Worm (Caenorhabditis elegans) whole organism, mixed stage, embryonic: ENCODE results near the gene R04E5.9.
A peak's percentile ranks its signal among the peaks of the same experiment; 100 is the strongest.

Source experiments
- ceh-43 ChIP-seq: fragments of 200-800 bp; sonication (Bioruptor generic); optimal IDR thresholded peaks from 2 replicates; lab custom pipeline; 2018; ENCODE audit warnings: mild to moderate bottlenecking, missing genetic modification characterization, moderate library complexity, missing compliant biosample characterization
- ces-1 ChIP-seq: fragments of 150-350 bp; optimal IDR thresholded peaks from 2 replicates; lab custom pipeline; 2014; ENCODE audit warnings: missing biosample characterization, missing genetic modification reagents, missing genetic modification characterization
- elt-1 ChIP-seq: sonication (generic microtip); optimal IDR thresholded peaks from 2 replicates; lab custom pipeline; 2017; ENCODE audit warnings: missing genetic modification characterization, mild to moderate bottlenecking, missing compliant biosample characterization, antibody characterized with exemption, moderate library complexity, borderline replicate concordance; ENCODE audit not compliant: insufficient read depth
- ham-2 ChIP-seq: fragments of 200-800 bp; sonication (Bioruptor generic); optimal IDR thresholded peaks from 2 replicates; lab custom pipeline; 2018; ENCODE audit warnings: mild to moderate bottlenecking, missing genetic modification characterization, missing compliant biosample characterization
- hlh-1 ChIP-seq: fragments of 150-350 bp; optimal IDR thresholded peaks from 2 replicates; lab custom pipeline; 2014; ENCODE audit warnings: missing biosample characterization, missing genetic modification reagents, missing genetic modification characterization
- lsy-2 ChIP-seq: fragments of 150-350 bp; optimal IDR thresholded peaks from 2 replicates; lab custom pipeline; 2014; ENCODE audit warnings: missing biosample characterization, missing genetic modification characterization
- mep-1 ChIP-seq: fragments of 150-350 bp; optimal IDR thresholded peaks from 2 replicates; lab custom pipeline; 2017; ENCODE audit warnings: missing biosample characterization, missing genetic modification reagents, missing genetic modification characterization, inconsistent platforms
- mls-2 ChIP-seq: sonication (generic microtip); optimal IDR thresholded peaks from 2 replicates; lab custom pipeline; 2016; ENCODE audit warnings: mild to moderate bottlenecking, missing genetic modification characterization, moderate library complexity, missing compliant biosample characterization
- nhr-12 ChIP-seq: fragments of 150-350 bp; optimal IDR thresholded peaks from 2 replicates; lab custom pipeline; 2014; ENCODE audit warnings: missing biosample characterization, missing genetic modification characterization
- nhr-76 ChIP-seq: sonication (generic microtip); optimal IDR thresholded peaks from 2 replicates; lab custom pipeline; 2017; ENCODE audit warnings: missing biosample characterization, missing genetic modification characterization
- sem-2 ChIP-seq: fragments of 200-800 bp; sonication (Bioruptor generic); optimal IDR thresholded peaks from 2 replicates; lab custom pipeline; 2018; ENCODE audit warnings: mild to moderate bottlenecking, missing genetic modification characterization, missing compliant biosample characterization
- snpc-4 ChIP-seq: fragments of 150-350 bp; optimal IDR thresholded peaks from 2 replicates; lab custom pipeline; 2014; ENCODE audit warnings: missing biosample characterization, missing genetic modification characterization
- unc-62 ChIP-seq: fragments of 150-350 bp; optimal IDR thresholded peaks from 2 replicates; lab custom pipeline; 2014; ENCODE audit warnings: missing biosample characterization, missing genetic modification reagents, missing genetic modification characterization
- ztf-11 ChIP-seq: fragments of 150-350 bp; optimal IDR thresholded peaks from 2 replicates; lab custom pipeline; 2014; ENCODE audit warnings: missing biosample characterization, missing genetic modification characterization

- TF ChIP-seq nhr-12 (tag; lab: Kevin White, UChicago) (no peak), sem-2 (GFP tag; lab: Kevin White, UChicago) (peak; percentile 50), mep-1 (tag; lab: Kevin White, UChicago) (no peak), hlh-1 (tag; lab: Kevin White, UChicago) (no peak), ceh-43 (GFP tag; lab: Kevin White, UChicago) (no peak), ham-2 (GFP tag; lab: Kevin White, UChicago) (no peak), snpc-4 (tag; lab: Kevin White, UChicago) (no peak), nhr-76 (tag; lab: Kevin White, UChicago) (no peak), unc-62 (no peak), mls-2 (tag; lab: Kevin White, UChicago) (peak; percentile 9), ztf-11 (tag; lab: Kevin White, UChicago) (no peak), elt-1 (no peak), ces-1 (GFP tag; lab: Kevin White, UChicago) (no peak), lsy-2 (tag; lab: Kevin White, UChicago) (no peak)
Measured at ce11 chrX:8817929-8818328, 7.0 kb upstream of the R04E5.9 start.
